Worm (Caenorhabditis elegans) whole organism, mixed stage, embryonic: ENCODE results near the gene prmt-5.

Experiments used
- M03D4.4 ChIP-seq: sonication (generic microtip); optimal IDR thresholded peaks from 2 replicates; lab custom pipeline; 2017; ENCODE audit warnings: mild to moderate bottlenecking, missing genetic modification characterization, missing compliant biosample characterization
- bed-3 ChIP-seq: fragments of 200-800 bp; sonication (Bioruptor generic); optimal IDR thresholded peaks from 3 replicates; lab custom pipeline; 2018; ENCODE audit warnings: mild to moderate bottlenecking, missing genetic modification characterization, moderate library complexity, missing compliant biosample characterization
- blmp-1 ChIP-seq: fragments of 150-350 bp; optimal IDR thresholded peaks from 2 replicates; lab custom pipeline; 2014; ENCODE audit warnings: missing biosample characterization, missing genetic modification characterization
- ceh-39 ChIP-seq: fragments of 150-350 bp; optimal IDR thresholded peaks from 2 replicates; lab custom pipeline; 2014; ENCODE audit warnings: missing biosample characterization, missing genetic modification characterization
- ceh-43 ChIP-seq: fragments of 200-800 bp; sonication (Bioruptor generic); optimal IDR thresholded peaks from 2 replicates; lab custom pipeline; 2018; ENCODE audit warnings: mild to moderate bottlenecking, missing genetic modification characterization, moderate library complexity, missing compliant biosample characterization
- ceh-83 ChIP-seq: fragments of 200-800 bp; sonication (Bioruptor generic); optimal IDR thresholded peaks from 2 replicates; lab custom pipeline; 2018; ENCODE audit warnings: mild to moderate bottlenecking, missing genetic modification characterization, missing compliant biosample characterization
- ces-1 ChIP-seq: fragments of 150-350 bp; optimal IDR thresholded peaks from 2 replicates; lab custom pipeline; 2014; ENCODE audit warnings: missing biosample characterization, missing genetic modification reagents, missing genetic modification characterization
- cnd-1 ChIP-seq: fragments of 200-800 bp; sonication (Bioruptor generic); optimal IDR thresholded peaks from 2 replicates; lab custom pipeline; 2018; ENCODE audit warnings: mild to moderate bottlenecking, missing genetic modification characterization, missing compliant biosample characterization
- drap-1 ChIP-seq: fragments of 200-800 bp; sonication (Bioruptor generic); optimal IDR thresholded peaks from 3 replicates; lab custom pipeline; 2018; ENCODE audit warnings: mild to moderate bottlenecking, missing genetic modification characterization, missing compliant biosample characterization
- elt-1 ChIP-seq: sonication (generic microtip); optimal IDR thresholded peaks from 2 replicates; lab custom pipeline; 2017; ENCODE audit warnings: missing genetic modification characterization, mild to moderate bottlenecking, missing compliant biosample characterization, antibody characterized with exemption, moderate library complexity, borderline replicate concordance; ENCODE audit not compliant: insufficient read depth
- elt-3 ChIP-seq: fragments of 150-350 bp; optimal IDR thresholded peaks from 2 replicates; lab custom pipeline; 2014; ENCODE audit warnings: missing biosample characterization, missing genetic modification characterization
- flh-1 ChIP-seq: fragments of 200-800 bp; sonication (Bioruptor generic); optimal IDR thresholded peaks from 2 replicates; lab custom pipeline; 2018; ENCODE audit warnings: mild to moderate bottlenecking, missing genetic modification characterization, moderate library complexity, missing compliant biosample characterization
- ham-2 ChIP-seq: fragments of 200-800 bp; sonication (Bioruptor generic); optimal IDR thresholded peaks from 2 replicates; lab custom pipeline; 2018; ENCODE audit warnings: mild to moderate bottlenecking, missing genetic modification characterization, missing compliant biosample characterization
- hlh-1 ChIP-seq: fragments of 150-350 bp; optimal IDR thresholded peaks from 2 replicates; lab custom pipeline; 2014; ENCODE audit warnings: missing biosample characterization, missing genetic modification reagents, missing genetic modification characterization
- lin-13 ChIP-seq: fragments of 150-350 bp; optimal IDR thresholded peaks from 2 replicates; lab custom pipeline; 2014; ENCODE audit warnings: missing biosample characterization, missing genetic modification characterization
- lin-32 ChIP-seq: fragments of 200-800 bp; sonication (Bioruptor generic); optimal IDR thresholded peaks from 2 replicates; lab custom pipeline; 2018; ENCODE audit warnings: mild to moderate bottlenecking, missing genetic modification characterization, missing compliant biosample characterization
- lsy-2 ChIP-seq: fragments of 150-350 bp; optimal IDR thresholded peaks from 2 replicates; lab custom pipeline; 2014; ENCODE audit warnings: missing biosample characterization, missing genetic modification characterization
- mab-5 ChIP-seq: fragments of 150-350 bp; optimal IDR thresholded peaks from 2 replicates; lab custom pipeline; 2014; ENCODE audit warnings: missing biosample characterization, missing genetic modification characterization
- mep-1 ChIP-seq: fragments of 150-350 bp; optimal IDR thresholded peaks from 2 replicates; lab custom pipeline; 2017; ENCODE audit warnings: missing biosample characterization, missing genetic modification reagents, missing genetic modification characterization, inconsistent platforms
- mls-2 ChIP-seq: sonication (generic microtip); optimal IDR thresholded peaks from 2 replicates; lab custom pipeline; 2016; ENCODE audit warnings: mild to moderate bottlenecking, missing genetic modification characterization, moderate library complexity, missing compliant biosample characterization
- nhr-12 ChIP-seq: fragments of 150-350 bp; optimal IDR thresholded peaks from 2 replicates; lab custom pipeline; 2014; ENCODE audit warnings: missing biosample characterization, missing genetic modification characterization
- nhr-2 ChIP-seq: fragments of 150-350 bp; optimal IDR thresholded peaks from 2 replicates; lab custom pipeline; 2014; ENCODE audit warnings: missing biosample characterization, missing genetic modification characterization
- nhr-237 ChIP-seq: fragments of 150-350 bp; optimal IDR thresholded peaks from 2 replicates; lab custom pipeline; 2014; ENCODE audit warnings: missing biosample characterization, missing genetic modification characterization
- nhr-28 ChIP-seq: fragments of 150-350 bp; optimal IDR thresholded peaks from 2 replicates; lab custom pipeline; 2014; ENCODE audit warnings: missing biosample characterization, missing genetic modification characterization
- nhr-76 ChIP-seq: sonication (generic microtip); optimal IDR thresholded peaks from 2 replicates; lab custom pipeline; 2017; ENCODE audit warnings: missing biosample characterization, missing genetic modification characterization
- pha-4 ChIP-seq: fragments of 150-350 bp; optimal IDR thresholded peaks from 2 replicates; lab custom pipeline; 2018; ENCODE audit warnings: missing biosample characterization, missing genetic modification reagents, missing genetic modification characterization
- sem-2 ChIP-seq: fragments of 200-800 bp; sonication (Bioruptor generic); optimal IDR thresholded peaks from 2 replicates; lab custom pipeline; 2018; ENCODE audit warnings: mild to moderate bottlenecking, missing genetic modification characterization, missing compliant biosample characterization
- snpc-4 ChIP-seq: fragments of 150-350 bp; optimal IDR thresholded peaks from 2 replicates; lab custom pipeline; 2014; ENCODE audit warnings: missing biosample characterization, missing genetic modification characterization
- sptf-1 ChIP-seq: sonication (generic microtip); optimal IDR thresholded peaks from 2 replicates; lab custom pipeline; 2017; ENCODE audit warnings: mild to moderate bottlenecking, missing genetic modification characterization, moderate library complexity, missing compliant biosample characterization
- tbx-8 ChIP-seq: fragments of 200-800 bp; sonication (Bioruptor generic); optimal IDR thresholded peaks from 2 replicates; lab custom pipeline; 2018; ENCODE audit warnings: mild to moderate bottlenecking, missing genetic modification characterization, moderate library complexity, missing compliant biosample characterization
- unc-120 ChIP-seq: sonication (generic microtip); optimal IDR thresholded peaks from 2 replicates; lab custom pipeline; 2017; ENCODE audit warnings: missing genetic modification characterization, missing compliant biosample characterization; ENCODE audit not compliant: poor library complexity, severe bottlenecking
- unc-39 ChIP-seq: fragments of 150-350 bp; optimal IDR thresholded peaks from 2 replicates; lab custom pipeline; 2014; ENCODE audit warnings: missing biosample characterization, missing genetic modification characterization
- unc-62 ChIP-seq: fragments of 150-350 bp; optimal IDR thresholded peaks from 2 replicates; lab custom pipeline; 2014; ENCODE audit warnings: missing biosample characterization, missing genetic modification reagents, missing genetic modification characterization
- zip-8 ChIP-seq: fragments of 150-350 bp; optimal IDR thresholded peaks from 2 replicates; lab custom pipeline; 2014; ENCODE audit warnings: missing biosample characterization, missing genetic modification characterization
- ztf-11 ChIP-seq: fragments of 150-350 bp; optimal IDR thresholded peaks from 2 replicates; lab custom pipeline; 2014; ENCODE audit warnings: missing biosample characterization, missing genetic modification characterization

prmt-5 gene

ce11 chrIII:5222777-5223176, 7.6 kb upstream of the prmt-5 start:
- TF ChIP-seq pha-4 (tag; lab: Kevin White, UChicago) (peak; percentile 8), flh-1 (GFP tag; lab: Kevin White, UChicago) (no peak)

DNA sequence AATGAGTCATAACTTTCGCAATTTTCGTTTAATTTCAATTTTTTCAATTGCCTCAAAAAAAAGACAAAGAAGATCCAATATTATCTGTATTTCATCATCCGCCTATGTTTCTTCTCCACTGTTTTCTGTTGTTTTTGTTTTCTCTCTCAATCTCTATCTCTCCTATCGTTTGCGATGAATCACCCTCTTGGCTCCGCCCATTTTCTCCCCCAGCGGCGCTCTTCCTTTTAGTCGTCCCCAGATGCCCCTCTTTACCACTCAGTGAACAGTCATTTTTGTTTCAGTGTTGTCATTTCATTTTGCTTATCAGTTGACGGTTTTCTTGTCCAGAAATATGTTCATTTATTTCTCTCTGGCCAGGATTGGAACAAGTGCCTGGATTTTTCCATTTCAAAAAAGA, 5.4 kb upstream of the prmt-5 start:
- no peak for TF ChIP-seq mab-5 (tag; lab: Kevin White, UChicago)
- TF ChIP-seq, all 35 proteins: peak for 0

DNA sequence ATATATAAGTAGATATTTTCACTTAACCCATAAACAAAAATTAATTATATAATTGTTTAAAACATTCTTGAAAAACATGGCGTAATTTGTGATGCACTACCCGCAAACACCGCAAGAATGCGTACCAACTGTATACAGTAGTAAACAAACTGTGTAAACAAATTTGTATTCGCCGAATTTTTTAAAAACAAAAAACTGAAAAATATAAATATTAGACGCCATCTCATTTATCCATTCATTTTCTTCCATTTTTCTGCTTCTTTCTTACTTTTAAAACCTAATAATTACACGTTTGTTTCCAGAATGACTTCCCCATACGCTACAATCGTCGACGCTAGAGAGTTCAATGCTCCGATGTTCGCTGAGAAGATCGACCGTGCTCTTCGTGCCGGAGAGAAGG, 5.0 kb upstream of the prmt-5 start, which contains the start of gene nex-1:
nex-1 (plus strand) TSS at position 301 of the 400 bp plus-strand sequence.
- TF ChIP-seq hlh-1 (tag; lab: Kevin White, UChicago) (no peak), lsy-2 (tag; lab: Kevin White, UChicago) (no peak), ham-2 (GFP tag; lab: Kevin White, UChicago) (no peak), bed-3 (GFP tag; lab: Kevin White, UChicago) (no peak), flh-1 (GFP tag; lab: Kevin White, UChicago) (no peak)

ce11 chrIII:5227831-5228467, 2.4 kb upstream of the prmt-5 start, which contains the start of the genes C34E10.12, C34E10.10 and atp-2:
C34E10.12 (minus strand) TSS chrIII:5227881.
C34E10.10 (minus strand) TSS chrIII:5227884.
atp-2 (plus strand) TSS chrIII:5228417.
- no peak for TF ChIP-seq mab-5 (tag; lab: Kevin White, UChicago)
- peak; percentile 22 for TF ChIP-seq unc-62 (GFP tag; lab: Kevin White, UChicago)
- TF ChIP-seq unc-39 (tag; lab: Kevin White, UChicago): no peak
- no peak for TF ChIP-seq nhr-2 (tag; lab: Kevin White, UChicago)
- TF ChIP-seq ces-1: peak; percentile 61
- TF ChIP-seq blmp-1 (tag; lab: Kevin White, UChicago): no peak
- no peak for TF ChIP-seq cnd-1
- no peak for TF ChIP-seq elt-1 (tag; lab: Kevin White, UChicago)
- no peak for TF ChIP-seq ztf-11
- TF ChIP-seq hlh-1 (tag; lab: Kevin White, UChicago): peak; percentile 48
- no peak for TF ChIP-seq M03D4.4
- no peak for TF ChIP-seq ceh-43
- TF ChIP-seq lin-32: no peak
- peak; percentile 59 for TF ChIP-seq lin-13 (tag; lab: Kevin White, UChicago)
- no peak for TF ChIP-seq nhr-28 (tag; lab: Kevin White, UChicago)
- no peak for TF ChIP-seq sem-2
- peak; percentile 90 for TF ChIP-seq ham-2 (GFP tag; lab: Kevin White, UChicago)
- TF ChIP-seq bed-3 (GFP tag; lab: Kevin White, UChicago): no peak
- peak; percentile 4 for TF ChIP-seq tbx-8 (GFP tag; lab: Kevin White, UChicago)
- TF ChIP-seq pha-4 (tag; lab: Kevin White, UChicago): peak; percentile 61
- peak; percentile 50 for TF ChIP-seq ceh-39 (tag; lab: Kevin White, UChicago)
- TF ChIP-seq zip-8 (tag; lab: Kevin White, UChicago): no peak
- no peak for TF ChIP-seq nhr-12 (tag; lab: Kevin White, UChicago)
- peak; percentile 66 for TF ChIP-seq sptf-1
- TF ChIP-seq unc-120 (tag; lab: Kevin White, UChicago): peak; percentile 80
- TF ChIP-seq flh-1 (GFP tag; lab: Kevin White, UChicago): no peak
- no peak for TF ChIP-seq snpc-4 (tag; lab: Kevin White, UChicago)
- TF ChIP-seq drap-1 (GFP tag; lab: Kevin White, UChicago): peak; percentile 18
- TF ChIP-seq ceh-83: no peak
- TF ChIP-seq mep-1: peak; percentile 92
- peak; percentile 80 for TF ChIP-seq nhr-237 (tag; lab: Kevin White, UChicago)
- no peak for TF ChIP-seq mls-2 (tag; lab: Kevin White, UChicago)
- TF ChIP-seq elt-3: no peak
- TF ChIP-seq lsy-2 (tag; lab: Kevin White, UChicago): peak; percentile 84
- TF ChIP-seq nhr-76 (tag; lab: Kevin White, UChicago): no peak
